Worm (Caenorhabditis elegans): Measurements from ENCODE around the gene nlp-47.
"Not testable (repeated sequence)": the region's sequence is repeated elsewhere in the genome, so short reads cannot be mapped to it uniquely, and the experiment has no call there.

DNA sequence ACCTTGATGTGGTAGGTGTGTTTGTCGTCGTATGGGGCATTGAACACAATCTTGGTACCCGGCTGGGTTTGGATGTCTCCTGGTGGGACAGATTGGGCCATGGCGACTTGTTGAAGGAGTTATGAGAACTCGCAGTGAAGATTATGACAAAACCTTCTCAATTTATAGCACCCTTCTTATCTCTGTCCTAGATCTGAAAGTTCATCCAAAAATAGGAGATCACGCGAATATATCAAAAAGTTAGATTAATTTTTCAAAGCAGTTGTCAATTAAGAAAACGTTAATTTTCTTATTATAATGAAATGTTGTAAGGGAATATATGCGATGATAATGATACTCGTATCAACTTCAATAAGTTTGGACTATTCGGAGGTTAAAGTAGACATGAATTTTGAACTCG lies 4.6 kb downstream of the nlp-47 start, which contains the start of gene msp-51:
- TF ChIP-seq elt-3, lsy-2, blmp-1 (tag; optimal IDR thresholded peaks at IDR 0.05): not testable (repeated sequence)

Data from whole organism, mixed stage, embryonic.